Fruit fly (Drosophila melanogaster) whole organism, larva: ENCODE data around the gene ppk10.

Source experiments
- noc ChIP-seq: fragments of 200-800 bp; sonication (Bioruptor generic); optimal IDR thresholded peaks from 3 replicates; lab custom pipeline; 2019; ENCODE audit warnings: missing biosample characterization, mild to moderate bottlenecking, missing genetic modification characterization, moderate library complexity

ppk10 gene

dm6 chr2L:10452296-10452695 is at the start of gene ppk10:
Gene ppk10 (minus strand): TSS chr2L:10452396.
- no peak for TF ChIP-seq noc (tag; lab: Kevin White, UChicago)

- TF ChIP-seq noc (tag; lab: Kevin White, UChicago): no peak
Measured at dm6 chr2L:10500309-10500974, 48.2 kb upstream of the ppk10 start.

dm6 chr2L:10499608-10500007 is 47.4 kb upstream of the ppk10 start:
- no peak for TF ChIP-seq noc (tag; lab: Kevin White, UChicago)

DNA sequence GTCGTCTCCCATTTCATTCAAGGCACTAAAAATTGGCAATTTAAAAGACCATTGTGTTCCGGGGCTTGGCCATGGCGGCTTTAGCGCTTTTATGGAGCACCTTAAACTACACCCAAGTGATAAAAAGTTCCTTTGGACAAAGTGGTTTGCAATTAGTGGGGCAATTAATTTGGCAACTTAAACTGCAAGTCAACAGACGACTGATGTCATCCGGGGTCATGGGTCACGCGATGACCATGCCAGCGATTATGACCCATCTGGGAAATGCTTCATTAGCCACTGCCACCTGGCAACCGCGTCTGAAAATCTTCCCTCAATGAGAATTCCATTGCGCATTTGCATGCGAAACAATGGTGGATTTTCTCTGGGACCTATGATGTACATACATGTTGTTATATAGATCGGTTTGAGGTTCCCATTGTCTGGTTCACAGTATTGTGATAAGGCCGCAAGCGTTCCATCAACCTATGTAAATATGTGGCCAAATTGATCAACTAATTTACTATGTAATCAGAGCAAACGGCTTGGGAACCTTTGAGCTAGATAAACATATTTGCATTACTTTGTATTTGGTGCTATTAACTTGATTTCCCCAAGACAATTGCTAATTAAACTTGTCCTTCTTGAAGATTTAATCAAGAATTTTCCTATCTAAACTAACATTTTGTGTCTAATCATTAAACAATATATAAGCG is 45.1 kb upstream of the ppk10 start:
- no peak for TF ChIP-seq noc (tag; lab: Kevin White, UChicago)

dm6 chr2L:10496338-10496737 is 44.1 kb upstream of the ppk10 start:
- TF ChIP-seq noc (tag; lab: Kevin White, UChicago): no peak

- TF ChIP-seq noc (tag; lab: Kevin White, UChicago): no peak
Measured at dm6 chr2L:10495495-10495894, 43.3 kb upstream of the ppk10 start.

dm6 chr2L:10491354-10491753 is 39.2 kb upstream of the ppk10 start, which contains the start of gene CG13144:
Gene CG13144 (minus strand): TSS chr2L:10491454.
- no peak for TF ChIP-seq noc (tag; lab: Kevin White, UChicago)

dm6 chr2L:10488484-10489223 is 36.5 kb upstream of the ppk10 start, which contains the start of the genes Cog4 and CG6144:
Gene Cog4 (minus strand): TSS chr2L:10488622.
Gene CG6144 (plus strand): TSS chr2L:10488694.
- no peak for TF ChIP-seq noc (tag; lab: Kevin White, UChicago)

DNA sequence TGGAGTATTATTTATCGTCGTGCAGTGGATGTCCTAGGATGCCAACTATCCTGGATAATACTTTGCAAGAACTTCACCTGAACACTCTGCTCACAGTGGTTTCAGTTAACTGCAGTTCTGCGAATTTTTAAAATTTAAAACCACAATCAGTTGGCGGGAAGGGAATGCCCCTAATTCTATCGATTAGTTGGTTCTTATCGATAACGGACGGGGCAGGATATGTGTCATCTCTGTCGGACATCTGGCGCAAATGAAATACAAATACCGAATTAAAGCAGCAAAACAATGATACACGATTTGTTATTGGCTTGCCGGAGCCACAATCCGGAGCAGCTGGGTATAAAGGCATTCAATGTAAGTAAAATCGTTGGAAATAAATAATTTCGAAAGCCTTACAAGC is 30.9 kb upstream of the ppk10 start, which contains the start of gene Grip75:
TSS of gene Grip75 (plus strand) at position 223 of the 400 bp plus-strand sequence.
- no peak for TF ChIP-seq noc (tag; lab: Kevin White, UChicago)

DNA sequence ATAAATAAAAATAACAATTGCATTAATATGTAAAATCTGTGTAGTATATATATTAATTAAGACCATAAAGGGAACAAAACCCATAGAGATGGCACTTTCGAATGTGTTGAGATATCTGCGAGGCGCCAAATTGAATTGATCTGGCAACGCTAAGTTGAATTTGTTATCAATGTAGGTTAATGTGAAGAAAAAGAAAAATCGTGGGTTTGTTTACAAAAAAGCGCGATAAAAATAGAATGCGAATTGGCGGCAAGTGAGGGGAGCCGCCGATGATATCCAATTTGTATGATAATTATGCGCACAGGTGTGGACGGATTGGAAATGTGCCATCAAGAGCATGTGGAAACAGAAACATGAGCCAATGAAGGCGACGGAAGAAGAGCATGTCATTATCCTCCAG is 27.7 kb upstream of the ppk10 start:
- no peak for TF ChIP-seq noc (tag; lab: Kevin White, UChicago)

DNA sequence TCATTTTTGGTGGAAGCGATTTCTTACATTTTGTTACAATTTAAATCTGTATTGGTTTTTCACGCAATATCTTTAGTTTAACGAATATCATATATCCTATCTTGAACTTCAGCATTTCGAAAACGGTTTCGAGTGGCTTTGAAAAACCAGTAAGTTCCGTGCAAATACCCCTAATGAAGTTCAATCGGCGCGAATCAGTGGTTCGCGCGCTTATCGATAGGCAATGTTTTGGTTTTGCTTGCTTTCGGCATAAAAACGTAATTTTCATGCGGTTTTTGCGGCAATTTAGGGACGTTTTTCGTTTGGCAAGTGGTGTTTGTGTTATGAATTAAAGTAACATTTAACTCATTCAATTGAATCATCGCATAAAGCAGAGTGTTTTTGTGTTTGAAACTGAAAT is 24.7 kb upstream of the ppk10 start, which contains the start of gene RluA-2:
TSS of gene RluA-2 (plus strand) at position 195 of the 400 bp plus-strand sequence.
- TF ChIP-seq noc (tag; lab: Kevin White, UChicago): no peak

DNA sequence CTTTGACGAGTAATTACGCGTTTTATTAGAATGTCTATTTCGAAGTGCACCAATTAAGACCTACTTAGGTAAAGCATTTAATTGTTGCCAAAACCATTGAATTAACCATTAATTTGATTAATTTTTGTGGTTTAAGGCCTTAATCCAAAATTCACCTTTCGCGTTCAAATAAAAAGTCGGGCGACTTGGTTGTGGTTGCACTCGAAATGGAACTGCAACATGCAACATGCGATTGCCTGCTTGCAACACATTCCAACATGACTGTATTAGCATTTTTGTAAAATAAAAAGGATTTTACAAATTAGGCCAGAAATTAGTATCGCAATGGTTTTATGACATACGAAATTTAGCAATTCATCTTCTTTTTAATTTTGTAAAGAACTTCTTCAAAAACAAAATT is 22.6 kb upstream of the ppk10 start:
- no peak for TF ChIP-seq noc (tag; lab: Kevin White, UChicago)

DNA sequence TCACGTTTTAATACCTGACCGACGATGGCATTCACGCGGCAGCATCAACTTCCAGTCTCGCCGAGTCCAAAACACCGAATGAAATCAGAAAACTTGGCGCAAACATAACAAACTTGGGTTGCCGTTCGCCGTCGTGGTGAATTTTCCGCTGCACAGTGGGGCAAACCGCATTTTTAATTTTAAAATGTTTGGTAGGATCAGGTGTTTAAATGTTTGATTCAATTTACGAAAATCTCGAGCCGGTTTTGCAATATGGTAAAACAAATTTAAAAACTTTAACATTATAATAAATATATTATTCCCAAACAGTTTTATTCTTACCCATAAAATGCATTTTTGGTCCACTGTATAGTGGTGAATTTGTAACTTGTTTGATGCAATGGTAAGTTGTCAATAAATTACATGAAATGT is 22.1 kb upstream of the ppk10 start, which contains the start of gene RluA-1:
TSS of gene RluA-1 (minus strand) at position 82 of the 411 bp plus-strand sequence.
- TF ChIP-seq noc (tag; lab: Kevin White, UChicago): peak; percentile 71

DNA sequence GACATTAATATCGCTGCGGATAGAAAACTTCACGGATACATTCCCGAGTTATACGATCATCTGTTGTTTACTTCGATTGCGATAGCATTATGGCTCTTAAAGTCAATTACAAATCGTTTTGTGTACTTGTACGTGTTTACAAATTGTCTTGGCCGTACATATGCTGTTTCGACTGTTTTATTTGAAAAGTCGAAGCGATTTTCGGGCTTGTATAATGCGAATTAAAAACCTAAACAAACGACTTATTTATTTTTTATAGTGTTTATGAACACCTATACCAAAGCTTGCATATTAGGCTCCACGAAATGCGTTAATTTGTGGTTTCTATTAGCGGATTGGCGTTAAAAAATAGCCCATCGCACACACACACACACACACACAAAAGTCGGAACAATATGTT is 20.1 kb upstream of the ppk10 start:
- no peak for TF ChIP-seq noc (tag; lab: Kevin White, UChicago)

dm6 chr2L:10470211-10470610 is 18.0 kb upstream of the ppk10 start:
- no peak for TF ChIP-seq noc (tag; lab: Kevin White, UChicago)

- no peak for TF ChIP-seq noc (tag; lab: Kevin White, UChicago)
Measured at dm6 chr2L:10468978-10469377, 16.8 kb upstream of the ppk10 start.
